Worm (Caenorhabditis elegans): ENCODE measurements around the gene cul-5.

Gene cul-5

ce11 chrV:10174632-10175075 is 4.7 kb upstream of the cul-5 start:
- TF ChIP-seq unc-62 (GFP tag; optimal IDR thresholded peaks at IDR 0.05) = no peak

DNA sequence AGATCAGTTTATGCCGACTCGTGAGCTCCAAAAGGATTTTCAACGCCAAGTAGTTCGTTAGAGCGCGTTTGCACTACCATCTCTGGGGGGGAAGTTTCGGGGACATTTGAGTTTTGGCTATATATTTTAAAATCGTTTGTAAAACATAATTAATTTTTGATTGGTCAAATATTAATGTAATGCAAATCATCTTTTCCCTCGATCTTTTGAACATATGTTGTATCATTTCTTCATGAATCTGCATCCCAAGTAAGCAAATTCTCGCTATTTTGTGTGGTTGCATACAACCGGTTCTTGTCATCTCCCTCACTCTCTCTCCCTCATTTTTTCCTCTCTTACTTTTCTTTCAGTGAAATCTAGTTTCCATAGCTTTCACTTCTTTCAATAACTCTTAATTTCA is 1.2 kb upstream of the cul-5 start:
- TF ChIP-seq unc-62 (GFP tag; optimal IDR thresholded peaks at IDR 0.05) = no peak

DNA sequence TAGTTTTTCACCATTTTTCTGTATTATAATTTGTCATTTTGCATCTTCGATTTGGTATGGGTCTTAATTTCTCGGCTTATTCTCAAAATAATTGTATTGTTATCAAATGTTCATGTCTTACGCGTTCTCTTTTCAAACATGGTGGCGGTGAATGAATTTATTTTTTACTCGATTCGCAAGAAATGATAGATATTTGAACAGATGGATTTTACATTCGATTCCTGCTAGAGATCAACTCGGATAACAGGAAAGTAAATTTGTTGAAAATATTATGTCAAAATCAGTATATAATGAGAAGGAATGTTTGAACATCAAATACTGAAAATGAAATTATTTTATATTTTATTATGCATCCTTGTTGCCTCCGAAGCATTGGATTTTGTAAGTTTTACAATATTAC is 3.6 kb downstream of the cul-5 start, which contains the start of gene ZK856.4:
ZK856.4 (plus strand) TSS at position 301 of the 400 bp plus-strand sequence.
- TF ChIP-seq unc-62 (GFP tag; optimal IDR thresholded peaks at IDR 0.05) = no peak

DNA sequence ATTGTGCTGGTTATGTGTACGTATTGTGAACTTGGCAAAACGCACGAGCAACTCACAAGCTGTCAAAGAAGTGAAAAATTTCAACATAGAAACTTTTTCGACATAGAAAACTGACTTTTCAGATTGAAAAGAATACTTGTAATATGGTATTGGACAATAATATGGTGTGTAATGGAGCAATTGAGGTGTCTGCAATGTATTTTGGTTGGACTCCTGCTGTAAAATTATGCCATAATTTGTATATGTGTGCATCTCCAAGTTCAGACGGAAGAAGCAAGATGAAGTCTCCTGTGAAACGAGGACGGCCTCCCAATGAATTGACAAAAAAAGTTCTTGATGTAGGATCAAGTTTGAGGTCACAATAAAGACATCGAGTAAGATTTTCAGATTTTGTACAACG is 4.5 kb downstream of the cul-5 start:
- TF ChIP-seq unc-62 (GFP tag; optimal IDR thresholded peaks at IDR 0.05) = no peak

ce11 chrV:10185719-10186118 is 6.4 kb downstream of the cul-5 start, which contains the start of gene ZK856.18:
TSS of gene ZK856.18 (minus strand) at chrV:10186007.
- TF ChIP-seq unc-62 (GFP tag; optimal IDR thresholded peaks at IDR 0.05) = no peak

- no peak for TF ChIP-seq unc-62 (GFP tag; optimal IDR thresholded peaks at IDR 0.05)
Measured at ce11 chrV:10190081-10190556, 10.8 kb downstream of the cul-5 start, which contains the start of gene ZK856.5. TSS of gene ZK856.5 (minus strand) at chrV:10190131.

ce11 chrV:10191242-10191641 is 11.9 kb downstream of the cul-5 start:
- TF ChIP-seq unc-62 (GFP tag; optimal IDR thresholded peaks at IDR 0.05) = no peak

ce11 chrV:10198386-10198785 is 19.1 kb downstream of the cul-5 start, which contains the start of gene ZK856.6:
TSS of gene ZK856.6 (plus strand) at chrV:10198686.
- TF ChIP-seq unc-62 (GFP tag; optimal IDR thresholded peaks at IDR 0.05) = no peak

ce11 chrV:10201913-10202312 is 22.6 kb downstream of the cul-5 start, which contains the start of gene ZK856.7:
TSS of gene ZK856.7 (plus strand) at chrV:10202098.
- TF ChIP-seq unc-62 (GFP tag; optimal IDR thresholded peaks at IDR 0.05) = no peak

- no peak for TF ChIP-seq unc-62 (GFP tag; optimal IDR thresholded peaks at IDR 0.05)
Measured at ce11 chrV:10202340-10202739, 23.0 kb downstream of the cul-5 start.

ce11 chrV:10203435-10204009 is 24.2 kb downstream of the cul-5 start, which contains the start of gene chpf-1:
TSS of gene chpf-1 (minus strand) at chrV:10203485.
- TF ChIP-seq unc-62 (GFP tag; optimal IDR thresholded peaks at IDR 0.05) = no peak

- no peak for TF ChIP-seq unc-62 (GFP tag; optimal IDR thresholded peaks at IDR 0.05)
Measured at ce11 chrV:10204863-10205338, 25.6 kb downstream of the cul-5 start, which contains the start of the genes ZK856.19 and ZK856.11. TSS of gene ZK856.19 (minus strand) at chrV:10204913. TSS of gene ZK856.11 (minus strand) at chrV:10204938.

DNA sequence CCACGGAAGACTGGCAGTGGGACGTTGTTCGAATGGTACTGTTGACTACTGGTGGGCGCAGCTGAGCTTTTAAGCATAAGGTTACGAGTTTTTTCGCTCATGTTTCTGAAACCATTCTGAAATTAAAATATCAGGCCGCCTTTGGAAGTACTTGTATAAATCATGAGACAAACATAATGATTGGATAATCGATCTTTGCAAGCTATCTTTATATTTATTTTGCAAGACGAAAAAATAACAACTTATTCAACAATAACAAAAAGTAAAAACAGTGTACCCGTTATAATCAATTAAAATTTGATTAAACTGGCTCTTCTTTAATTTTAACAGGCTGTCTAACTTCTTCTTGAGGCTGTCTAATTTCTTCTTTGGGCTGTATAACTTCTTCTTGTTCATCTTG is 26.1 kb downstream of the cul-5 start, which contains the start of gene ZK856.16:
ZK856.16 (minus strand) TSS at position 101 of the 400 bp plus-strand sequence.
- no peak for TF ChIP-seq unc-62 (GFP tag; optimal IDR thresholded peaks at IDR 0.05)

ce11 chrV:10206502-10206901 is 27.2 kb downstream of the cul-5 start, which contains the start of gene rpc-25:
TSS of gene rpc-25 (minus strand) at chrV:10206602.
- TF ChIP-seq unc-62 (GFP tag; optimal IDR thresholded peaks at IDR 0.05) = no peak

ce11 chrV:10210244-10210643 is 30.9 kb downstream of the cul-5 start, which contains the start of gene tftc-3:
TSS of gene tftc-3 (minus strand) at chrV:10210344.
- TF ChIP-seq unc-62 (GFP tag; optimal IDR thresholded peaks at IDR 0.05) = no peak

DNA sequence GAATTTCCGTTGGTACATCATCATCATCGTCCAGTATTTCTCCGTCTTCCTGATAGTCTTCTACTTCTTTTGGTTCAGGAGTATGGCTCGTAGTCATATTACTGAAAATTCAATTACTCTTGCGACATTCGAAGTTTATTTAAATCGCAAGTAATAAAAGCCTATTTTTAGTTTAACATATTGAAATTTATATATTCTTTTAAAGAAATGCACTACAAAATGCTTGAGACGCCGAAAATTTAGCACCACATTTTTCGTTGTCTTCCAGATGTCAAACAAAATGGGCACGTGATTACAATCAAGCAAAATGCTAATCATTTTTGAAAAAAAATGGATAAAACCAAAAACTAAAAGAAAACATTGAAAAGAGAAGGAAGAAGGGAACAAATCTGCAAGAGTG is 32.7 kb downstream of the cul-5 start, which contains the start of gene zhit-3:
zhit-3 (minus strand) TSS at position 101 of the 400 bp plus-strand sequence.
- TF ChIP-seq unc-62 (GFP tag; optimal IDR thresholded peaks at IDR 0.05) = no peak

- no peak for TF ChIP-seq unc-62 (GFP tag; optimal IDR thresholded peaks at IDR 0.05)
Measured at ce11 chrV:10212627-10213026, 33.3 kb downstream of the cul-5 start, which contains the start of gene hpo-40. TSS of gene hpo-40 (plus strand) at chrV:10212927.
